Fruit fly (Drosophila melanogaster): ENCODE results near the gene Pbp95.

Pbp95 gene

dm6 chr3R:8001074-8001669 lies 12.4 kb upstream of the Pbp95 start, which contains the start of the genes Kmn2 and CG2698 (continued):
- TF ChIP-seq pb (GFP tag; optimal IDR thresholded peaks at IDR 0.05) (peak; percentile 61), CG1647 (GFP tag; optimal IDR thresholded peaks at IDR 0.05) (peak; percentile 79), odd (GFP tag; optimal IDR thresholded peaks at IDR 0.05) (peak; percentile 90), ERR (GFP tag; optimal IDR thresholded peaks at IDR 0.05) (peak; percentile 14), CG16813 (GFP tag; IDR thresholded peaks at IDR 0.05; ENCODE audit: partially characterized antibody) (peak; percentile 40; the same call in 2 of the 3 replicates), CG18476 (GFP tag; optimal IDR thresholded peaks at IDR 0.05) (peak; percentile 95), Neu2 (GFP tag; optimal IDR thresholded peaks at IDR 0.05; ENCODE audit: borderline replicate concordance) (no peak), slbo (GFP tag; IDR thresholded peaks at IDR 0.05) (peak; percentile 99), sna (GFP tag; IDR thresholded peaks at IDR 0.05; ENCODE audit: partially characterized antibody) (peak; percentile 43; the same call in 1 of the 2 replicates), Bdp1 (GFP tag; optimal IDR thresholded peaks at IDR 0.05) (peak; percentile 74), CG15073 (GFP tag; optimal IDR thresholded peaks at IDR 0.05) (peak; percentile 75), CG2116 (GFP tag; optimal IDR thresholded peaks at IDR 0.05) (peak; percentile 77), CG8359 (GFP tag; optimal IDR thresholded peaks at IDR 0.05; ENCODE audit: borderline replicate concordance) (peak; percentile 67), CG7928 (GFP tag; optimal IDR thresholded peaks at IDR 0.05) (peak; percentile 86), CG12299 (tag; optimal IDR thresholded peaks at IDR 0.05) (peak; percentile 89), CG2199 (GFP tag; IDR thresholded peaks at IDR 0.05) (peak; percentile 94), CG15696 (tag; optimal IDR thresholded peaks at IDR 0.05) (peak; percentile 89), bbx (GFP tag; IDR thresholded peaks at IDR 0.05; ENCODE audit: partially characterized antibody) (peak; percentile 48; the same call in 1 of the 2 replicates), CG34224 (GFP tag; IDR thresholded peaks at IDR 0.05; ENCODE audit: partially characterized antibody) (no peak), Abd-B (GFP tag; optimal IDR thresholded peaks at IDR 0.05) (peak; percentile 98), D19A (tag; optimal IDR thresholded peaks at IDR 0.05) (peak; percentile 90), CG11398 (GFP tag; optimal IDR thresholded peaks at IDR 0.05) (no peak), GATAe (GFP tag; conservative IDR thresholded peaks at IDR 0.05) (peak; percentile 90; the same call in 1 of the 2 replicates), Mrtf (GFP tag; IDR thresholded peaks at IDR 0.05) (peak; percentile 97), CG1602 (GFP tag; optimal IDR thresholded peaks at IDR 0.05) (peak; percentile 97), E2f1 (GFP tag; IDR thresholded peaks at IDR 0.05) (peak; percentile 98), dm (GFP tag; optimal IDR thresholded peaks at IDR 0.05) (peak; percentile 71), CG14014 (GFP tag; IDR thresholded peaks at IDR 0.05) (peak; percentile 97), Gsc (GFP tag; IDR thresholded peaks at IDR 0.05) (peak; percentile 96), vfl (GFP tag; optimal IDR thresholded peaks at IDR 0.05) (peak; percentile 90), Hr39 (optimal IDR thresholded peaks at IDR 0.05) (no peak), gfzf (GFP tag; optimal IDR thresholded peaks at IDR 0.05) (no peak), CG10147 (GFP tag; optimal IDR thresholded peaks at IDR 0.05) (peak; percentile 95), CG4328 (GFP tag; optimal IDR thresholded peaks at IDR 0.05) (peak; percentile 93), CG8924 (tag; optimal IDR thresholded peaks at IDR 0.05) (peak; percentile 95), psq (GFP tag; optimal IDR thresholded peaks at IDR 0.05) (peak; percentile 87), p53 (GFP tag; optimal IDR thresholded peaks at IDR 0.05) (no peak), Sry-β (GFP tag; optimal IDR thresholded peaks at IDR 0.05) (peak; percentile 40), fd3F (GFP tag; optimal IDR thresholded peaks at IDR 0.05) (peak; percentile 95), Meics (GFP tag; optimal IDR thresholded peaks at IDR 0.05) (peak; percentile 95), CG13296 (GFP tag; optimal IDR thresholded peaks at IDR 0.05) (peak; percentile 93), ATbp (GFP tag; optimal IDR thresholded peaks at IDR 0.05) (peak; percentile 94), CG8388 (GFP tag; optimal IDR thresholded peaks at IDR 0.05) (peak; percentile 94), chinmo (GFP tag; IDR thresholded peaks at IDR 0.05; ENCODE audit: partially characterized antibody) (no peak), CG2678 (tag; optimal IDR thresholded peaks at IDR 0.05) (peak; percentile 96), B-H1 (GFP tag; IDR thresholded peaks at IDR 0.05) (peak; percentile 97), CG10565 (GFP tag; optimal IDR thresholded peaks at IDR 0.05) (peak; percentile 77), tna (GFP tag; IDR thresholded peaks at IDR 0.05; ENCODE audit: partially characterized antibody) (no peak; the same call in 1 of the 2 replicates), CG2889 (GFP tag; IDR thresholded peaks at IDR 0.05) (peak; percentile 97)

All from whole organism, embryonic.